Fruit fly (Drosophila melanogaster): ENCODE results near the gene Grip91.

dm6 chrX:13762372-13762883 is 17.9 kb upstream of the Grip91 start, which contains the start of gene rdgB:
- TF ChIP-seq Dll (optimal IDR thresholded peaks at IDR 0.05) (no peak), CG8478 (optimal IDR thresholded peaks at IDR 0.05) (no peak), EcR (GFP tag; optimal IDR thresholded peaks at IDR 0.05) (no peak), usp (GFP tag; optimal IDR thresholded peaks at IDR 0.05) (no peak), pan (optimal IDR thresholded peaks at IDR 0.05) (no peak), psq (optimal IDR thresholded peaks at IDR 0.05) (no peak)

Data from whole organism.